Fruit fly (Drosophila melanogaster) whole organism, pupa: Measurements from ENCODE around the gene Obp73a.

Experiments
- CG8301 ChIP-seq: fragments of 200-800 bp; sonication (Bioruptor generic); optimal IDR thresholded peaks from 2 replicates; lab custom pipeline; 2018; ENCODE audit warnings: missing biosample characterization, mild to moderate bottlenecking, missing genetic modification characterization
- Pif1A ChIP-seq: fragments of 200-800 bp; sonication (Bioruptor generic); optimal IDR thresholded peaks from 3 replicates; lab custom pipeline; 2016; ENCODE audit warnings: missing biosample characterization, missing genetic modification characterization
- fd96Ca ChIP-seq: fragments of 200-800 bp; sonication (Bioruptor generic); IDR thresholded peaks from 3 replicates; pipeline ENCODE4 v1.3.6; 2022; ENCODE audit warnings: missing biosample characterization, missing genetic modification characterization
- rn ChIP-seq: fragments of 200-800 bp; sonication (Bioruptor generic); IDR thresholded peaks from 2 replicates; pipeline ENCODE4 v1.3.6; 2022; ENCODE audit warnings: missing biosample characterization, missing genetic modification characterization

- TF ChIP-seq CG8301 (tag; lab: Kevin White, UChicago) (no peak), rn (no peak), Pif1A (GFP tag; lab: Kevin White, UChicago) (no peak), fd96Ca (GFP tag; lab: Robert Waterston, UW) (no peak)
These were observed 33.7 kb upstream of the Obp73a start for dm6 chr3L:16910466-16910865.
